Worm (Caenorhabditis elegans) whole organism, midembryonic: ENCODE measurements around the gene C25F6.1.

Experiments used
- T22C8.4 ChIP-seq: fragments of 200-800 bp; sonication (Bioruptor generic); IDR thresholded peaks from 2 replicates; pipeline ENCODE4 v1.3.6; 2022; ENCODE audit warnings: missing genetic modification characterization, missing compliant biosample characterization
- cog-1 ChIP-seq: sonication (generic microtip); optimal IDR thresholded peaks from 2 replicates; lab custom pipeline; 2016; ENCODE audit warnings: missing genetic modification characterization, missing compliant biosample characterization
- flt-1 ChIP-seq: fragments of 200-800 bp; sonication (Bioruptor generic); IDR thresholded peaks from 2 replicates; pipeline ENCODE4 v1.3.6; 2022; ENCODE audit warnings: missing genetic modification characterization, missing compliant biosample characterization
- klf-2 ChIP-seq: fragments of 200-800 bp; sonication (Bioruptor generic); conservative IDR thresholded peaks from 2 replicates; pipeline ENCODE4 v1.3.6; 2022; ENCODE audit warnings: missing genetic modification reagents, missing genetic modification characterization, missing compliant biosample characterization
- med-1 ChIP-seq: sonication (generic microtip); optimal IDR thresholded peaks from 2 replicates; lab custom pipeline; 2017; ENCODE audit warnings: missing genetic modification characterization, mild to moderate bottlenecking, missing compliant biosample characterization, antibody characterized with exemption, missing genetic modification reagents; ENCODE audit not compliant: insufficient read depth
- tab-1 ChIP-seq: fragments of 200-800 bp; sonication (Bioruptor generic); IDR thresholded peaks from 2 replicates; pipeline ENCODE4 v1.3.6; 2022; ENCODE audit warnings: missing genetic modification characterization, missing compliant biosample characterization
- ztf-23 ChIP-seq: fragments of 200-800 bp; sonication (Bioruptor generic); IDR thresholded peaks from 2 replicates; pipeline ENCODE4 v1.3.6; 2022; ENCODE audit warnings: missing genetic modification reagents, missing genetic modification characterization, missing compliant biosample characterization
- ztf-29 ChIP-seq: fragments of 200-800 bp; sonication (Bioruptor generic); IDR thresholded peaks from 2 replicates; pipeline ENCODE4 v1.3.6; 2022; ENCODE audit warnings: missing genetic modification reagents, missing genetic modification characterization, missing compliant biosample characterization

- TF ChIP-seq cog-1 (tag; lab: Kevin White, UChicago), result no peak
- no peak for TF ChIP-seq ztf-29 (GFP tag; lab: Robert Waterston, UW)
- TF ChIP-seq tab-1 (GFP tag; lab: Robert Waterston, UW), result no peak
- TF ChIP-seq flt-1, result no peak
- TF ChIP-seq med-1 (GFP tag; lab: Kevin White, UChicago), result no peak
- no peak for TF ChIP-seq T22C8.4 (GFP tag; lab: Robert Waterston, UW)
- no peak for TF ChIP-seq klf-2 (GFP tag; lab: Robert Waterston, UW)
- no peak for TF ChIP-seq ztf-23
These were observed 20.7 kb upstream of the C25F6.1 start for ce11 chrX:5465631-5466030.
